Worm (Caenorhabditis elegans) whole organism, early embryonic: ENCODE results near the gene F36H1.11.

Experiments
- B0310.2 ChIP-seq: sonication (generic microtip); optimal IDR thresholded peaks from 2 replicates; lab custom pipeline; 2016; ENCODE audit warnings: mild to moderate bottlenecking, missing genetic modification characterization, missing compliant biosample characterization
- F13C5.2 ChIP-seq: sonication (generic microtip); optimal IDR thresholded peaks from 2 replicates; lab custom pipeline; 2017; ENCODE audit warnings: mild to moderate bottlenecking, missing genetic modification characterization, inconsistent platforms, missing compliant biosample characterization
- aly-1 ChIP-seq: sonication (generic microtip); optimal IDR thresholded peaks from 2 replicates; lab custom pipeline; 2016; ENCODE audit warnings: missing genetic modification characterization, missing compliant biosample characterization
- ama-1 ChIP-seq: fragments of 150-350 bp; optimal IDR thresholded peaks from 2 replicates; lab custom pipeline; 2014
- ceh-13 ChIP-seq: fragments of 200-800 bp; sonication (Bioruptor generic); optimal IDR thresholded peaks from 2 replicates; lab custom pipeline; 2018; ENCODE audit warnings: mild to moderate bottlenecking, missing genetic modification characterization, missing compliant biosample characterization
- ceh-36 ChIP-seq: sonication (generic microtip); optimal IDR thresholded peaks from 2 replicates; lab custom pipeline; 2016; ENCODE audit warnings: missing genetic modification characterization, inconsistent platforms, missing compliant biosample characterization
- ets-7 ChIP-seq: sonication (generic microtip); optimal IDR thresholded peaks from 2 replicates; lab custom pipeline; 2016; ENCODE audit warnings: missing genotype, missing genetic modification characterization, missing compliant biosample characterization
- flt-1 ChIP-seq: fragments of 200-800 bp; sonication (Bioruptor generic); IDR thresholded peaks from 2 replicates; pipeline ENCODE4 v1.3.6; 2022; ENCODE audit warnings: missing genetic modification characterization, missing compliant biosample characterization
- hmbx-1 ChIP-seq: sonication (generic microtip); optimal IDR thresholded peaks from 2 replicates; lab custom pipeline; 2016; ENCODE audit warnings: mild to moderate bottlenecking, missing genetic modification characterization, missing compliant biosample characterization
- hmg-4 ChIP-seq: fragments of 200-800 bp; sonication (Bioruptor generic); optimal IDR thresholded peaks from 2 replicates; lab custom pipeline; 2018; ENCODE audit warnings: mild to moderate bottlenecking, missing genetic modification characterization, missing compliant biosample characterization
- hnd-1 ChIP-seq: sonication (generic microtip); optimal IDR thresholded peaks from 2 replicates; lab custom pipeline; 2016; ENCODE audit warnings: missing genetic modification characterization, missing compliant biosample characterization
- pes-1 ChIP-seq: fragments of 200-800 bp; sonication (Bioruptor generic); IDR thresholded peaks from 2 replicates; pipeline ENCODE4 v1.3.6; 2022; ENCODE audit warnings: missing genetic modification reagents, missing genetic modification characterization, missing compliant biosample characterization
- scrt-1 ChIP-seq: fragments of 200-800 bp; sonication (Bioruptor generic); IDR thresholded peaks from 2 replicates; pipeline ENCODE4 v1.3.6; 2022; ENCODE audit warnings: missing genetic modification characterization, missing compliant biosample characterization
- sea-1 ChIP-seq: fragments of 200-800 bp; sonication (Bioruptor generic); conservative IDR thresholded peaks from 2 replicates; pipeline ENCODE4 v1.3.6; 2022; ENCODE audit warnings: missing genetic modification characterization, missing compliant biosample characterization
- tbx-11 ChIP-seq: fragments of 200-800 bp; sonication (Bioruptor generic); IDR thresholded peaks from 2 replicates; pipeline ENCODE4 v1.3.6; 2022; ENCODE audit warnings: missing genetic modification characterization, missing compliant biosample characterization
- tbx-37 ChIP-seq: fragments of 200-800 bp; sonication (Bioruptor generic); conservative IDR thresholded peaks from 2 replicates; pipeline ENCODE4 v1.3.6; 2022; ENCODE audit warnings: missing genetic modification reagents, missing genetic modification characterization, missing compliant biosample characterization
- tra-4 ChIP-seq: sonication (generic microtip); optimal IDR thresholded peaks from 2 replicates; lab custom pipeline; 2017; ENCODE audit warnings: missing genetic modification characterization, missing compliant biosample characterization

F36H1.11 gene

DNA sequence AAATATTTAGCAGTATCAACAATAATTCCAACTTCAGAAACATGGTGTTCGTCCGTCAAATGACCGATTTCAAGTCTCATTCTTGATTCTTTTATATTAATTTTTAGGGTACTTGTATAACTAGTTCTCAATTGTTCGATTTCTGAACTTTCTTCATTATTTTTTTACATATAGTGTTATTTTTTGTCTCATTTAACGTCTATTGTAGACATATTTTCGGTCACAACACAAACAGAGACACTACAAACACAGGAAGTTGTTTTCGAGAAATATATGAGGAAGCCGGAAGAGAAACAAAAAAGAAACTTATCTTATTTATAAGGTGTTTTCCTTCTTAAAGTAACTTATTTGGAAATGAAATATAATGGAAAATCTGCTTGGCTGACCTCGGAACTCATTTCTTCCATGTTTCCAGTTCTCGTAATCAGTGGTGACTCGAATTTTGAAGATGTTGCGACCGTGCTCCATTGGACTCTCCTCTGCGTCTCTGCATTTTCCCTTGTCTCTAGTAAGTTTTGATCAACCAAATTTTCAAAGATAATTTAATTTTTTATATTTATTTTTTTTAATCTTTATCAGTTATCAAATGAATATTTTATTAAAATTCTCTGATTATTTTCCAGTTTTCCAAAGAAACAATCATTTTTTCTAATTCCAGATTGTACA, 4.8 kb downstream of the F36H1.11 start, which contains the start of the genes F36H1.12 and lin-3:
F36H1.12 (minus strand) TSS at position 51 of the 666 bp plus-strand sequence.
lin-3 (plus strand) TSS at position 657 of the 666 bp plus-strand sequence.
- TF ChIP-seq B0310.2 (no peak), hmg-4 (no peak), sea-1 (no peak), ceh-36 (tag; lab: Kevin White, UChicago) (no peak), hmbx-1 (tag; lab: Kevin White, UChicago) (no peak), flt-1 (no peak), ets-7 (tag; lab: Kevin White, UChicago) (no peak), tbx-37 (GFP tag; lab: Robert Waterston, UW) (no peak), pes-1 (GFP tag; lab: Robert Waterston, UW) (no peak), ama-1 (lab: Kevin White, UChicago) (no peak), aly-1 (tag; lab: Kevin White, UChicago) (no peak), hnd-1 (no peak), tbx-11 (GFP tag; lab: Robert Waterston, UW) (no peak)

DNA sequence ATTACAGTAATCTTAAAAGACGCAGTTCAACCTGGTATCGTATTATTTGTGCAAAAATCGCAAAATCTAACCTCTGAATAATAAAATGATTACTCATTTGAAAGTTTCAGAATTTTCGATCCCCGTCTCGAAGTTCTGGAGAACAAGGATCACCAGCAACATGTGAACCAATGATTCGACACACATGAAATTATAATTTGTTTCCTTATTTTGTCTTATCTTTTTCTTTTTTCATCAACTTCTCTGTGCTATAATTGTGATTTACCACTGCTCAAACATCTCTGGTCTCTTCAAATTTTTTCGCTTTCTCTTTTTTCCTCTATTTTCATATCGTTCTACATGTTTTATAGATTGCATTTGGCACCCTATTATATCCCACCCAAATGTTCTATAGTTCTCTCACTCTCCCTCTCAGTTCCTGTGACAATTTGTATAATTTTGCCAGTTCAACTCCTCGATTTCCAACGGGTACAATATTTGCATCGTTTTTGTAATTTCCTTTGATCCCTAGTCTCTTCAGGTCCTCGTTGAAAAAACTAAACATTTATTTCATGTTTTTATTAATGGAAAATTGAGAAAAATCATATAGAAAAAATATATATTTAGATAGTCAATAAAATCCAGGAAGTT, 14.1 kb downstream of the F36H1.11 start:
- TF ChIP-seq hmbx-1 (tag; lab: Kevin White, UChicago) (no peak), F13C5.2 (tag; lab: Kevin White, UChicago) (no peak), scrt-1 (no peak), tbx-37 (GFP tag; lab: Robert Waterston, UW) (no peak), ets-7 (tag; lab: Kevin White, UChicago) (no peak)

DNA sequence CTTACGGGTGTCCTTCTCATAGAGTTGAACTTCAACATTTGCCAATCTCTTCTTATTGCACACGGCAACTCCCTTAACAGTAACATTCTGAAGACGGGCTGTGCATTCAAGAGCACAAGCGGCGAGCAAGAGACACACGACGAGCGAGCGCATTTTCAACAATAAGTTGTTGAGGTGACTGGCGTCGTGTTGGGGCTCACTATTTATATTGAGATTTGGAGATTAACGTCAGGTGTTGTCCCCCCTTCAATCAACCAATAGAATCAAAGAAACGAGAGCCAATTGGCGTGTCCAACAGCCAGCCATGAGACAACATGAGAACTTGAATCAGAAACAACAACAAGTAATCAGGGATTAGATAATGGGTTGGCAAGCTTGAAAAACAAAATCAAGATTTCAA, 15.0 kb downstream of the F36H1.11 start, which contains the start of gene ttr-16:
ttr-16 (minus strand) TSS at position 176 of the 400 bp plus-strand sequence.
- TF ChIP-seq hnd-1: no peak
- TF ChIP-seq ets-7 (tag; lab: Kevin White, UChicago): no peak
- TF ChIP-seq hmg-4: no peak

DNA sequence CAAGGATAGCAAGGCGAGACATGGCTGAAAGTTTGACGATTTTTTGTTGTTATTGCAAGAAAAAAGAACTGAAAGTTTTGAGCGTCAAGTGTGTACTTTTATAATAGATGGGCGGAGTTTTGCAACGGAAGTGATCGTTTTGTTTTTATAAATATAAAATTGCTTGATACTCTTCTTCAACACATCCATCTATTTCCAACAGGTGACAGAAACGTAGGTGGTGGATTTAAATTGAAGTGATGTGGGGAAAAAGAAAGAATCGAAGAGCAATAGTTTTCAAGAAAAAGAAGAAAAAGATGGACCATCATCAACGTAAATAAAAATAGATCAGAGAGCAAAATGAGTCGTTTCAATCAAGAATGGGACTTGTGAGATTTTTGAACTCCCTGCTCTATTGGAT, 18.0 kb downstream of the F36H1.11 start, which contains the start of gene ttr-17:
ttr-17 (minus strand) TSS at position 24 of the 400 bp plus-strand sequence.
- TF ChIP-seq scrt-1: no peak
- no peak for TF ChIP-seq ceh-36 (tag; lab: Kevin White, UChicago)
- TF ChIP-seq tbx-37 (GFP tag; lab: Robert Waterston, UW): no peak
- TF ChIP-seq F13C5.2 (tag; lab: Kevin White, UChicago): no peak
- no peak for TF ChIP-seq flt-1
- TF ChIP-seq pes-1 (GFP tag; lab: Robert Waterston, UW): no peak

DNA sequence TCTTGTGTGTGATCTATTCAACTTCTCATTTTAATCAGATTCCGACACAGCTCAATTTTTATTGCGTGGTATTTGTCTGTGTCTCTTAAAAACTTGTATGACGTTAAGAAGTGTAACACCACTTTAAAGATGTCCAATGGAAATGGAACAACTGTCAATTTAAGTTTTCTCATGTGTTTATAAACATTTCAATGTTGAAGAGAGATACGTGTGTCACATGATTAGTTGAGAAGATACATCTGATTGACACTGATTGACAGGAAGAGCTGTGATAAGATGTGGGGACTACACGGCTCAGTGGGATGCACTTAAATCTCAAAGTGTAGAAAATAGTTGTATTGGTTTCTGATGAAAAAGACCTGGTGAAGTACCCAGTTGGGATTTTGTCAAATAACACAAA, 19.3 kb downstream of the F36H1.11 start:
- TF ChIP-seq tbx-11 (GFP tag; lab: Robert Waterston, UW): no peak
- TF ChIP-seq aly-1 (tag; lab: Kevin White, UChicago): no peak
- no peak for TF ChIP-seq sea-1
- no peak for TF ChIP-seq flt-1
- no peak for TF ChIP-seq B0310.2
- no peak for TF ChIP-seq scrt-1
- no peak for TF ChIP-seq hmg-4

DNA sequence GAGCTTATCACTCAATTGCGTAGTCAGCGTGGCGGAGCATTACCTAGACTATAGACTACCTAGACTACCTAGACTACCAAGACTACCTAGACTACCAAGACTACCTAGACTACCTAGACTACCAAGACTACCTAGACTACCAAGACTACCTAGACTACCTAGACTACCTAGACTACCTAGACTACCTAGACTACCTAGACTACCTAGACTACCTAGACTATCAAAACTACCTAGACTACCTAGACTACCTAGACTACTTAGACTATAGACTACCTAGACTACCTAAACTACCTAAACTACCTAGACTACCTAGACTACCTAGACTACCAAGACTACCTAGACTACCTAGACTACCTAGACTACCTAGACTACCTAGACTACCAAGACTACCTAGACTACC, 21.9 kb downstream of the F36H1.11 start:
- TF ChIP-seq hnd-1: peak; percentile 29

DNA sequence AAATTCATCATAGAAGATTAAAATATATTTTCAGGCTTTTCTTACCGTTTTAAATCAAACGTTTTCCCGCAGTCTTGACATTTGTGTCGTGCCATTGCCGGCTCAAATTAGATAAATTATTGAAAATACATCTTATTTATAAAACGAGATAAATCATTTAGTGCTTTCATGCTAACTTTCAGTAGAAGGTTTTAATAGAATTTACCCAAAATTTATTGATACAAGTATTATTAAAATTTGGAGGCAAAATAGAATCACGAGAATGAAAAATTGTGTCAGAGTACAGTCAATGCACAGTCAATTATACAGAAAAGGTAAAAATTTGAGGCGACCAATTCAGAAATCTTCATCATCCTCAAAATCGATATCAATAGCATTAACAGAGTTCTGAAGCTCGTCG, 29.5 kb downstream of the F36H1.11 start, which contains the start of gene Y5F2A.4:
Y5F2A.4 (minus strand) TSS at position 101 of the 400 bp plus-strand sequence.
- TF ChIP-seq B0310.2 (no peak), tbx-37 (GFP tag; lab: Robert Waterston, UW) (no peak), sea-1 (no peak)

DNA sequence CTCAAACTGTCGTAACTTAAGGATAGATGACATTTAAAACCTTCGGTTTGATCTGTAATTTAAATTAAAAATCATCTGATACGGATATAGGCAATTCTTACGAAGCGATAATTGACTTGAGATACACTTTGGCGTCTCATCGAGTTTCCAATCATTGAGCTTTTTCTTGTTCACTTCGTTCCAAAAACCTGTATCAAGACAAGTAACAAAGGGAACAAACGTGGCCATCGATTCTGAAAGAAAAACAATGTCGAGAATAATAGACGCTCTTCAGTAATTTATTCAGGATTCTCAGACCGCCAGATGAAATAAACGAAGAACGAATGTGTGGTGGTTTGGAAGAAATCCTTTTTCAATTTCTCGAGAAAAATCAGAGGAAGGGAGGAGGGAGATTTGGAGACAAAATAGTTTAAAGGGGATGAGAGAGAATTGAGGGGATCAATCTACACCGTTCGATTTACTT, 31.9 kb downstream of the F36H1.11 start, which contains the start of gene atg-7:
atg-7 (minus strand) TSS at position 233 of the 463 bp plus-strand sequence.
- TF ChIP-seq ama-1 (lab: Kevin White, UChicago): no peak
- TF ChIP-seq sea-1: no peak
- no peak for TF ChIP-seq aly-1 (tag; lab: Kevin White, UChicago)
- no peak for TF ChIP-seq hmbx-1 (tag; lab: Kevin White, UChicago)
- no peak for TF ChIP-seq ets-7 (tag; lab: Kevin White, UChicago)
- no peak for TF ChIP-seq flt-1
- no peak for TF ChIP-seq tra-4
- no peak for TF ChIP-seq pes-1 (GFP tag; lab: Robert Waterston, UW)
- TF ChIP-seq ceh-36 (tag; lab: Kevin White, UChicago): no peak
- TF ChIP-seq tbx-37 (GFP tag; lab: Robert Waterston, UW): no peak
- TF ChIP-seq hnd-1: no peak
- no peak for TF ChIP-seq ceh-13 (GFP tag; lab: Kevin White, UChicago)
- no peak for TF ChIP-seq F13C5.2 (tag; lab: Kevin White, UChicago)
- no peak for TF ChIP-seq hmg-4
- TF ChIP-seq scrt-1: no peak
- TF ChIP-seq B0310.2: no peak
- no peak for TF ChIP-seq tbx-11 (GFP tag; lab: Robert Waterston, UW)

DNA sequence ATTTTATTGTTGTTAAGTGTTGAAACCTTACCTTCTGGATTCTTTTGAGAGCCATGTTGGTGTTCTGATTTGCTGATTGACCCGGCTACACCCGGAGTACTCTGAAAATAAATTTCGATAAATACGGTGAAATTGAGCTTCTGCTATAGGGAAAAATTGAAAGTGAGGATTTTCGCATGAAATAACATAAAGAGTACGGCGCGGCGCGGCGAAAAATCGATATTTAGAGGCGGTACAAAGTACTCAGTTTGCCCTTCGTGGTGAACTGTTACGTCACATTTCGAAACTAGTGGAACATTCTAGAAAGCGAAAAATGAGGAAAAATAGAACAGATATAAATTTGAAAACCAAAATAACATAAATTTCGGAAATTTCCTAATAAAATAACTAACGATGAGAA, 33.2 kb downstream of the F36H1.11 start, which contains the start of gene let-70:
let-70 (minus strand) TSS at position 101 of the 400 bp plus-strand sequence.
- TF ChIP-seq tra-4 (no peak), ceh-36 (tag; lab: Kevin White, UChicago) (no peak), hmg-4 (no peak), ceh-13 (GFP tag; lab: Kevin White, UChicago) (no peak), hmbx-1 (tag; lab: Kevin White, UChicago) (no peak), F13C5.2 (tag; lab: Kevin White, UChicago) (no peak), ets-7 (tag; lab: Kevin White, UChicago) (no peak), sea-1 (no peak)
